Worm (Caenorhabditis elegans) whole organism, early embryonic: ENCODE results near the gene pmp-2.

Source experiments
- B0310.2 ChIP-seq: sonication (generic microtip); optimal IDR thresholded peaks from 2 replicates; lab custom pipeline; 2016; ENCODE audit warnings: mild to moderate bottlenecking, missing genetic modification characterization, missing compliant biosample characterization
- aly-1 ChIP-seq: sonication (generic microtip); optimal IDR thresholded peaks from 2 replicates; lab custom pipeline; 2016; ENCODE audit warnings: missing genetic modification characterization, missing compliant biosample characterization
- hmg-4 ChIP-seq: fragments of 200-800 bp; sonication (Bioruptor generic); optimal IDR thresholded peaks from 2 replicates; lab custom pipeline; 2018; ENCODE audit warnings: mild to moderate bottlenecking, missing genetic modification characterization, missing compliant biosample characterization
- tbx-37 ChIP-seq: fragments of 200-800 bp; sonication (Bioruptor generic); conservative IDR thresholded peaks from 2 replicates; pipeline ENCODE4 v1.3.6; 2022; ENCODE audit warnings: missing genetic modification reagents, missing genetic modification characterization, missing compliant biosample characterization

DNA sequence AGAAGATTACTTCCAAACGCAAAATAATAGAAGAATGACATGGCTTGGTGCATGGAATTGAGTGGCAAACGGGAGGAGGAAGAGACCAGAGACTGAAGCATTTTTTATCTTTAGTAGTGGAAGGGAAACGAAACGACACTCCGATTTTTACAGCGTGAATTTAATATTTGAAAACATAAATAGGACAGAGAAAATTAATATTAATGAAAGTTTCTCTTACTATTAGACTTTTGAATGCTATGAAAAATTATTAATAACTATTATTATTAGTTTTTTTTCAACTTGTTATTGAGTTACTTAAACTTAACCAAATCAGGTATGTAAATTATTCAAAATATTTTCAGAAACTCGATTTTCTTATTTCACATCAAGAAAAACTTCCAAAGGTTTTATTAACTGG, 7.5 kb downstream of the pmp-2 start, which contains the start of gene C44B7.7:
- TF ChIP-seq hmg-4 (GFP tag; lab: Kevin White, UChicago), result no peak
- no peak for TF ChIP-seq B0310.2 (tag; lab: Kevin White, UChicago)
- no peak for TF ChIP-seq tbx-37 (GFP tag; lab: Robert Waterston, UW)
- no peak for TF ChIP-seq aly-1
